Worm (Caenorhabditis elegans) whole organism, young adult: ENCODE data around the gene bath-39.

ENCODE experiments used
- K12H6.12 ChIP-seq: fragments of 200-800 bp; sonication (Bioruptor generic); optimal IDR thresholded peaks from 2 replicates; lab custom pipeline; 2018; ENCODE audit warnings: mild to moderate bottlenecking, missing genetic modification characterization, missing compliant biosample characterization
- madf-10 ChIP-seq: sonication (generic microtip); optimal IDR thresholded peaks from 2 replicates; lab custom pipeline; 2016; ENCODE audit warnings: mild to moderate bottlenecking, missing genetic modification characterization, missing compliant biosample characterization
- snpc-4 ChIP-seq, 5 experiments: fragments of 150-350 bp in 1 of 5; sonication (generic microtip) in 4 of 5; optimal IDR thresholded peaks; 2 replicates each; lab custom pipeline; 2014 to 2018; ENCODE audit warnings: missing genetic modification characterization in 5 of 5, missing biosample characterization in 3 of 5, antibody characterized with exemption in 2 of 5, mild to moderate bottlenecking in 2 of 5, missing compliant biosample characterization in 2 of 5, missing genotype in 2 of 5, moderate library complexity in 2 of 5, missing genetic modification reagents in 1 of 5
- xnd-1 ChIP-seq: sonication (generic microtip); optimal IDR thresholded peaks from 2 replicates; lab custom pipeline; 2016; ENCODE audit warnings: missing genotype, missing genetic modification reagents, missing genetic modification characterization, missing compliant biosample characterization

DNA sequence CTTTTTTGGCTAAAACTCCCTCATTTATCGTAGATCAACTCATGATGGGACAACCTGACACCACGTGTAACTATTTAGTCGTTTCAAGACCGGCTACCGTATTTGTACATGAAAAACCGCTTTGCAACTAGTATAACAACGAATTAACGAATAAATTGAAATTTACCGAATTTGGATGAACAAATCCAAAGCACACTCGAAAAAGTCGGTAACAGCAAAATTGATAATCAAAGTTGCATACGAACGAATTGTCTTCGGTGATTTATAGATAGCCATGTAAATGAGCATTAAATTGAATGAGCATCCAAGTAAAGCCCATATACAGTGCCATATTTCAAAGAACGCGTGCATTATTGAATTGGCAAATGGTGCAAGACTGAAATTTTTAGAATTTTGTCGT lies 26.9 kb upstream of the bath-39 start, which contains the start of gene srd-17:
- TF ChIP-seq K12H6.12 (tag; lab: Kevin White, UChicago): no peak
- no peak for TF ChIP-seq xnd-1 (tag; lab: Kevin White, UChicago)
- no peak for TF ChIP-seq snpc-4 (GFP tag; optimal IDR thresholded peaks at IDR 0.05; lab: Kevin White, UChicago)
- TF ChIP-seq snpc-4 (tag; optimal IDR thresholded peaks at IDR 0.05; lab: Kevin White, UChicago): no peak
- no peak for TF ChIP-seq madf-10 (tag; lab: Kevin White, UChicago)
